Fruit fly (Drosophila melanogaster) whole organism, embryonic: ENCODE measurements around the gene CG7183.

ENCODE experiments used
- Bteb2 ChIP-seq: fragments of 200-800 bp; sonication (Bioruptor generic); optimal IDR thresholded peaks from 2 replicates; lab custom pipeline; 2016; ENCODE audit warnings: missing biosample characterization, missing genetic modification characterization
- CG10321 ChIP-seq: fragments of 200-800 bp; sonication (Bioruptor generic); IDR thresholded peaks from 2 replicates; pipeline ENCODE4 v1.3.6; 2022; ENCODE audit warnings: missing biosample characterization, missing genetic modification characterization
- CG10431 ChIP-seq: fragments of 200-800 bp; sonication (Bioruptor generic); optimal IDR thresholded peaks from 3 replicates; lab custom pipeline; 2018; ENCODE audit warnings: missing biosample characterization, mild to moderate bottlenecking, missing genetic modification characterization
- CG10959 ChIP-seq: fragments of 200-800 bp; sonication (Bioruptor generic); IDR thresholded peaks from 2 replicates; pipeline ENCODE4 v1.3.6; 2022; ENCODE audit warnings: missing biosample characterization, missing genetic modification characterization
- CG11398 ChIP-seq: fragments of 200-800 bp; sonication (Bioruptor generic); optimal IDR thresholded peaks from 2 replicates; lab custom pipeline; 2016; ENCODE audit warnings: missing biosample characterization, missing genetic modification characterization
- CG12769 ChIP-seq: fragments of 200-800 bp; sonication (Bioruptor generic); optimal IDR thresholded peaks from 2 replicates; lab custom pipeline; 2019; ENCODE audit warnings: missing biosample characterization, mild to moderate bottlenecking, missing genetic modification characterization, moderate library complexity
- CG14860 ChIP-seq: fragments of 200-800 bp; sonication (Bioruptor generic); IDR thresholded peaks from 3 replicates; pipeline ENCODE4 v1.3.6; 2022; ENCODE audit warnings: missing biosample characterization, missing genetic modification characterization; ENCODE audit not compliant: partially characterized antibody
- CG15011 ChIP-seq: fragments of 200-800 bp; sonication (Bioruptor generic); optimal IDR thresholded peaks from 3 replicates; lab custom pipeline; 2018; ENCODE audit warnings: missing biosample characterization, mild to moderate bottlenecking, missing genetic modification characterization
- CG15269 ChIP-seq: fragments of 200-800 bp; sonication (Bioruptor generic); optimal IDR thresholded peaks from 2 replicates; lab custom pipeline; 2018; ENCODE audit warnings: missing biosample characterization, mild to moderate bottlenecking, missing genetic modification characterization, moderate library complexity
- CG17186 ChIP-seq: fragments of 200-800 bp; sonication (Bioruptor generic); optimal IDR thresholded peaks from 3 replicates; lab custom pipeline; 2017; ENCODE audit warnings: missing biosample characterization, missing genetic modification reagents, missing genetic modification characterization
- CG17385 ChIP-seq: fragments of 200-800 bp; sonication (Bioruptor generic); optimal IDR thresholded peaks from 3 replicates; lab custom pipeline; 2018; ENCODE audit warnings: missing biosample characterization, mild to moderate bottlenecking, missing genetic modification characterization
- CG17802 ChIP-seq: fragments of 200-800 bp; sonication (Bioruptor generic); optimal IDR thresholded peaks from 2 replicates; lab custom pipeline; 2018; ENCODE audit warnings: missing biosample characterization, mild to moderate bottlenecking, missing genetic modification characterization, moderate library complexity
- CG18011 ChIP-seq: fragments of 200-800 bp; sonication (Bioruptor generic); optimal IDR thresholded peaks from 2 replicates; lab custom pipeline; 2017; ENCODE audit warnings: missing biosample characterization, missing genetic modification characterization, mild to moderate bottlenecking, moderate library complexity, missing genotype
- CG18476 ChIP-seq: fragments of 200-800 bp; sonication (Bioruptor generic); optimal IDR thresholded peaks from 2 replicates; lab custom pipeline; 2016; ENCODE audit warnings: missing biosample characterization, mild to moderate bottlenecking, missing genetic modification characterization
- CG42726 ChIP-seq: fragments of 200-800 bp; sonication (Bioruptor generic); IDR thresholded peaks from 2 replicates; pipeline ENCODE4 v1.3.6; 2022; ENCODE audit warnings: missing biosample characterization, missing genetic modification characterization; ENCODE audit not compliant: partially characterized antibody
- CG4282 ChIP-seq: fragments of 200-800 bp; sonication (Bioruptor generic); optimal IDR thresholded peaks from 2 replicates; lab custom pipeline; 2016; ENCODE audit warnings: missing biosample characterization, missing genetic modification characterization
- CG6683 ChIP-seq: fragments of 200-800 bp; sonication (Bioruptor generic); optimal IDR thresholded peaks from 2 replicates; lab custom pipeline; 2017; ENCODE audit warnings: missing biosample characterization, mild to moderate bottlenecking, missing genetic modification characterization, missing genetic modification reagents
- CG7357 ChIP-seq: fragments of 200-800 bp; sonication (Bioruptor generic); IDR thresholded peaks from 3 replicates; pipeline ENCODE4 v1.3.6; 2022; ENCODE audit warnings: missing biosample characterization, missing genetic modification characterization
- CG8388 ChIP-seq: fragments of 200-800 bp; sonication (Bioruptor generic); optimal IDR thresholded peaks from 2 replicates; lab custom pipeline; 2019; ENCODE audit warnings: missing biosample characterization, mild to moderate bottlenecking, missing genetic modification characterization, moderate library complexity
- CTCF ChIP-seq: fragments of 200-800 bp; sonication (Bioruptor generic); optimal IDR thresholded peaks from 2 replicates; lab custom pipeline; 2017; ENCODE audit warnings: missing biosample characterization, mild to moderate bottlenecking, missing genetic modification characterization, moderate library complexity
- HLH3B ChIP-seq: fragments of 200-800 bp; sonication (Bioruptor generic); IDR thresholded peaks from 2 replicates; pipeline ENCODE4 v1.3.6; 2022; ENCODE audit warnings: missing biosample characterization, missing genetic modification characterization
- Lpt ChIP-seq: fragments of >200 bp; optimal IDR thresholded peaks from 2 replicates; lab custom pipeline; 2018; ENCODE audit warnings: missing biosample characterization, missing genetic modification characterization
- NK7.1 ChIP-seq: fragments of 200-800 bp; sonication (Bioruptor generic); optimal IDR thresholded peaks from 3 replicates; lab custom pipeline; 2016; ENCODE audit warnings: missing biosample characterization, missing genetic modification characterization
- Nf-YA ChIP-seq: fragments of 200-800 bp; sonication (Bioruptor generic); IDR thresholded peaks from 2 replicates; pipeline ENCODE4 v1.3.6; 2022; ENCODE audit warnings: missing biosample characterization, missing genetic modification characterization
- Optix ChIP-seq: fragments of 200-800 bp; sonication (Bioruptor generic); IDR thresholded peaks from 3 replicates; pipeline ENCODE4 v1.3.6; 2022; ENCODE audit warnings: missing biosample characterization, missing genetic modification characterization
- Ravus ChIP-seq: fragments of 200-800 bp; sonication (Bioruptor generic); IDR thresholded peaks from 2 replicates; pipeline ENCODE4 v1.3.6; 2022; ENCODE audit warnings: missing biosample characterization, missing genetic modification characterization
- Tbp ChIP-seq: fragments of >200 bp; optimal IDR thresholded peaks from 2 replicates; lab custom pipeline; 2018; ENCODE audit warnings: missing biosample characterization, missing genetic modification characterization
- Trl ChIP-seq, 3 experiments: fragments of >200 bp in 2 of 3; fragments of 200-800 bp in 1 of 3; sonication (Bioruptor generic) in 1 of 3; optimal IDR thresholded peaks; 2 replicates in 1 of 3; 3 replicates in 2 of 3; lab custom pipeline; 2016 to 2017; ENCODE audit warnings: missing biosample characterization in 1 of 3, missing genetic modification characterization in 1 of 3
- al ChIP-seq: fragments of 200-800 bp; sonication (Bioruptor generic); IDR thresholded peaks from 2 replicates; pipeline ENCODE4 v1.3.6; 2022; ENCODE audit warnings: missing biosample characterization, missing genetic modification characterization
- bcd ChIP-seq: fragments of 200-800 bp; sonication (Bioruptor generic); optimal IDR thresholded peaks from 2 replicates; lab custom pipeline; 2017; ENCODE audit warnings: missing biosample characterization, mild to moderate bottlenecking, missing genetic modification characterization
- bigmax ChIP-seq: fragments of 200-800 bp; sonication (Bioruptor generic); optimal IDR thresholded peaks from 2 replicates; lab custom pipeline; 2018; ENCODE audit warnings: missing biosample characterization, mild to moderate bottlenecking, missing genetic modification characterization
- dmrt11E ChIP-seq: fragments of 200-800 bp; sonication (Bioruptor generic); optimal IDR thresholded peaks from 3 replicates; lab custom pipeline; 2018; ENCODE audit warnings: missing biosample characterization, mild to moderate bottlenecking, missing genetic modification characterization, moderate library complexity
- dysf ChIP-seq: fragments of 200-800 bp; sonication (Bioruptor generic); IDR thresholded peaks from 3 replicates; pipeline ENCODE4 v1.3.6; 2022; ENCODE audit warnings: missing biosample characterization, missing genetic modification characterization
- en ChIP-seq: fragments of 200-800 bp; sonication (Bioruptor generic); optimal IDR thresholded peaks from 2 replicates; lab custom pipeline; 2016; ENCODE audit warnings: missing biosample characterization, missing genetic modification characterization
- eyg ChIP-seq: fragments of 200-800 bp; sonication (Bioruptor generic); optimal IDR thresholded peaks from 3 replicates; lab custom pipeline; 2016; ENCODE audit warnings: missing biosample characterization, missing genetic modification characterization
- fru ChIP-seq: fragments of >200 bp; optimal IDR thresholded peaks from 2 replicates; lab custom pipeline; 2017
- jing ChIP-seq: fragments of 200-800 bp; sonication (Bioruptor generic); optimal IDR thresholded peaks from 2 replicates; lab custom pipeline; 2018; ENCODE audit warnings: missing biosample characterization, mild to moderate bottlenecking, missing genetic modification characterization
- lbe ChIP-seq: fragments of 200-800 bp; sonication (Bioruptor generic); optimal IDR thresholded peaks from 2 replicates; lab custom pipeline; 2016; ENCODE audit warnings: missing biosample characterization, mild to moderate bottlenecking, missing genetic modification characterization
- mirr ChIP-seq: fragments of 200-800 bp; sonication (Bioruptor generic); optimal IDR thresholded peaks from 3 replicates; lab custom pipeline; 2018; ENCODE audit warnings: missing biosample characterization, mild to moderate bottlenecking, missing genetic modification characterization
- nerfin-2 ChIP-seq: fragments of 200-800 bp; sonication (Bioruptor generic); IDR thresholded peaks from 2 replicates; pipeline ENCODE4 v1.3.6; 2022; ENCODE audit warnings: missing biosample characterization, missing genetic modification characterization; ENCODE audit not compliant: partially characterized antibody
- peb ChIP-seq: fragments of 200-800 bp; sonication (Bioruptor generic); IDR thresholded peaks from 2 replicates; pipeline ENCODE4 v1.3.6; 2022; ENCODE audit warnings: missing biosample characterization, missing genetic modification characterization
- run ChIP-seq: fragments of 200-800 bp; sonication (Bioruptor generic); optimal IDR thresholded peaks from 3 replicates; lab custom pipeline; 2018; ENCODE audit warnings: missing biosample characterization, mild to moderate bottlenecking, missing genetic modification characterization
- sc ChIP-seq, 3 experiments: fragments of >200 bp in 2 of 3; fragments of 200-800 bp in 1 of 3; sonication (Bioruptor generic) in 1 of 3; optimal IDR thresholded peaks; 2 replicates in 2 of 3; 3 replicates in 1 of 3; lab custom pipeline; 2017; ENCODE audit warnings: mild to moderate bottlenecking in 1 of 3, missing biosample characterization in 1 of 3, missing genetic modification characterization in 1 of 3, missing genetic modification reagents in 1 of 3
- shn ChIP-seq: fragments of 200-800 bp; sonication (Bioruptor generic); optimal IDR thresholded peaks from 3 replicates; lab custom pipeline; 2016; ENCODE audit warnings: missing biosample characterization, missing genetic modification characterization
- slou ChIP-seq: fragments of 200-800 bp; sonication (Bioruptor generic); optimal IDR thresholded peaks from 3 replicates; lab custom pipeline; 2016; ENCODE audit warnings: missing biosample characterization, missing genetic modification characterization
- sqz ChIP-seq: fragments of 200-800 bp; sonication (Bioruptor generic); optimal IDR thresholded peaks from 3 replicates; lab custom pipeline; 2018; ENCODE audit warnings: missing biosample characterization, mild to moderate bottlenecking, missing genetic modification characterization
- sug ChIP-seq: fragments of 200-800 bp; optimal IDR thresholded peaks from 2 replicates; lab custom pipeline; 2019; ENCODE audit warnings: missing biosample characterization, mild to moderate bottlenecking, missing genetic modification characterization, moderate library complexity
- tgo ChIP-seq: fragments of 200-800 bp; sonication (Bioruptor generic); IDR thresholded peaks from 3 replicates; pipeline ENCODE4 v1.3.6; 2022; ENCODE audit warnings: missing biosample characterization, missing genetic modification characterization
- tx ChIP-seq: fragments of 200-800 bp; sonication (Bioruptor generic); optimal IDR thresholded peaks from 2 replicates; lab custom pipeline; 2016; ENCODE audit warnings: missing biosample characterization, missing genetic modification characterization
- unc-4 ChIP-seq: fragments of 200-800 bp; sonication (Bioruptor generic); IDR thresholded peaks from 2 replicates; pipeline ENCODE4 v1.3.6; 2022; ENCODE audit warnings: missing biosample characterization, missing genetic modification characterization; ENCODE audit not compliant: partially characterized antibody
- zfh2 ChIP-seq: fragments of 200-800 bp; sonication (Bioruptor generic); optimal IDR thresholded peaks from 2 replicates; lab custom pipeline; 2016; ENCODE audit warnings: missing biosample characterization, missing genetic modification characterization

CG7183 gene

DNA sequence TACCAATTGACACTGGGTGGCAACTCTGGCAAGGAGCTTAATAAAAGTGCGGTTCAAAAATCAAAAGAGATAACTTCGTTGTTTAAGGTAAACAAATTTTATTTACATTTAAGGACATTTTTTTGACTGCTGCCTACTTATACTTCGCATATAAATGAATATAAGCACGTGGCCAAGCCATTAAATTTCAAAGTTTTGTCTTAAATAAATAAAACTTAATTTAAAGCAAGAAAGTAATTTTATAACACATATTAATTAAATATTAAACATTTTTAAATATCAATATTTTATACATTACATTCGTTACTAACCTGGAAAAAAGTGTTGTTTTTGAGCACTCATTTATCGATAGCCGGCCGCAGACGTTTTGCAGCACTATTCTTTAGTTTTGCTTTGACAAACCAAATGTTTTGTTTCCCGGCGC, 31.8 kb downstream of the CG7183 start, which contains the start of the genes CG12321 and MED17 (continued):
- peak; percentile 89 for TF ChIP-seq lbe
- peak; percentile 74 for TF ChIP-seq peb
- TF ChIP-seq tgo, result peak; percentile 89
- peak; percentile 51 for TF ChIP-seq CG10431
- TF ChIP-seq CG17385 (GFP tag; lab: Kevin White, UChicago), result peak; percentile 85
- TF ChIP-seq CG10321 (GFP tag; lab: Robert Waterston, UW), result peak; percentile 43; the same call in 1 of the 2 replicates
- peak; percentile 89 for TF ChIP-seq CG15269 (tag; lab: Kevin White, UChicago)
- TF ChIP-seq CG12769 (tag; lab: Kevin White, UChicago), result no peak
- peak; percentile 80 for TF ChIP-seq CG8388 (GFP tag; lab: Kevin White, UChicago)
- peak; percentile 82 for TF ChIP-seq slou (GFP tag; lab: Kevin White, UChicago)
- peak; percentile 52 for TF ChIP-seq CG17802 (tag; lab: Kevin White, UChicago)
- TF ChIP-seq sc (optimal IDR thresholded peaks at IDR 0.05; lab: Kevin White, UChicago), result no peak
- TF ChIP-seq sc (GFP tag; optimal IDR thresholded peaks at IDR 0.05; lab: Kevin White, UChicago), result peak; percentile 85
- peak; percentile 90 for TF ChIP-seq al (GFP tag; lab: Robert Waterston, UW)
- peak; percentile 66 for TF ChIP-seq Bteb2 (GFP tag; lab: Kevin White, UChicago)
- TF ChIP-seq CG7357 (GFP tag; lab: Robert Waterston, UW), result peak; percentile 68; the same call in 2 of the 3 replicates
- TF ChIP-seq sug (tag; lab: Kevin White, UChicago), result peak; percentile 81
- TF ChIP-seq zfh2, result peak; percentile 79
- TF ChIP-seq jing (GFP tag; lab: Kevin White, UChicago), result peak; percentile 69
- no peak for TF ChIP-seq eyg (GFP tag; lab: Kevin White, UChicago)
- no peak for TF ChIP-seq Trl (optimal IDR thresholded peaks at IDR 0.05; lab: Kevin White, UChicago)
- TF ChIP-seq Trl (GFP tag; optimal IDR thresholded peaks at IDR 0.05; lab: Kevin White, UChicago), result peak; percentile 19
- TF ChIP-seq fru (lab: Kevin White, UChicago), result no peak
- peak; percentile 71 for TF ChIP-seq CG6683 (GFP tag; lab: Kevin White, UChicago)
- peak; percentile 81 for TF ChIP-seq CG18011 (GFP tag; lab: Kevin White, UChicago)
- no peak for TF ChIP-seq CG42726 (GFP tag; lab: Robert Waterston, UW)
- TF ChIP-seq dmrt11E (tag; lab: Kevin White, UChicago), result peak; percentile 87
- TF ChIP-seq CG14860 (GFP tag; lab: Robert Waterston, UW), result no peak
- no peak for TF ChIP-seq CG11398 (GFP tag; lab: Kevin White, UChicago)
- peak; percentile 27; the same call in 1 of the 2 replicates for TF ChIP-seq Ravus (GFP tag; lab: Robert Waterston, UW)
- TF ChIP-seq CG10959, result peak; percentile 73
- no peak for TF ChIP-seq Tbp (GFP tag; lab: Kevin White, UChicago)
- peak; percentile 90 for TF ChIP-seq bcd (GFP tag; lab: Kevin White, UChicago)
- peak; percentile 85 for TF ChIP-seq HLH3B (GFP tag; lab: Robert Waterston, UW)
- TF ChIP-seq shn (GFP tag; lab: Kevin White, UChicago), result peak; percentile 34
- TF ChIP-seq CG15011 (GFP tag; lab: Kevin White, UChicago), result peak; percentile 63
- TF ChIP-seq Lpt (GFP tag; lab: Kevin White, UChicago), result no peak
- no peak for TF ChIP-seq sqz
- TF ChIP-seq CTCF (GFP tag; lab: Kevin White, UChicago), result peak; percentile 48
- no peak for TF ChIP-seq NK7.1 (GFP tag; lab: Kevin White, UChicago)
- peak; percentile 84 for TF ChIP-seq CG18476 (GFP tag; lab: Kevin White, UChicago)
- peak; percentile 19 for TF ChIP-seq mirr (GFP tag; lab: Kevin White, UChicago)
- TF ChIP-seq CG4282 (GFP tag; lab: Kevin White, UChicago), result no peak
- TF ChIP-seq Nf-YA (GFP tag; lab: Robert Waterston, UW), result peak; percentile 80
- no peak for TF ChIP-seq run
- TF ChIP-seq bigmax (GFP tag; lab: Kevin White, UChicago), result no peak
- TF ChIP-seq CG17186 (GFP tag; lab: Kevin White, UChicago), result peak; percentile 60
- peak; percentile 87 for TF ChIP-seq dysf
- TF ChIP-seq unc-4 (GFP tag; lab: Robert Waterston, UW), result peak; percentile 31; the same call in 1 of the 2 replicates
- TF ChIP-seq nerfin-2, result no peak
- TF ChIP-seq Optix (GFP tag; lab: Robert Waterston, UW), result peak; percentile 57; the same call in 1 of the 3 replicates
- TF ChIP-seq en (GFP tag; lab: Kevin White, UChicago), result no peak
- TF ChIP-seq tx, result peak; percentile 61
